Worm (Caenorhabditis elegans) whole organism, L4/young adult: Measurements from ENCODE around the gene nlp-70.

ENCODE experiments used
- dao-5 ChIP-seq: sonication (generic microtip); optimal IDR thresholded peaks from 2 replicates; lab custom pipeline; 2016; ENCODE audit warnings: missing genotype, missing genetic modification characterization, moderate library complexity, missing compliant biosample characterization
- him-1 ChIP-seq: sonication (generic microtip); optimal IDR thresholded peaks from 2 replicates; lab custom pipeline; 2016; ENCODE audit warnings: missing genotype, missing genetic modification reagents, missing genetic modification characterization, missing compliant biosample characterization

DNA sequence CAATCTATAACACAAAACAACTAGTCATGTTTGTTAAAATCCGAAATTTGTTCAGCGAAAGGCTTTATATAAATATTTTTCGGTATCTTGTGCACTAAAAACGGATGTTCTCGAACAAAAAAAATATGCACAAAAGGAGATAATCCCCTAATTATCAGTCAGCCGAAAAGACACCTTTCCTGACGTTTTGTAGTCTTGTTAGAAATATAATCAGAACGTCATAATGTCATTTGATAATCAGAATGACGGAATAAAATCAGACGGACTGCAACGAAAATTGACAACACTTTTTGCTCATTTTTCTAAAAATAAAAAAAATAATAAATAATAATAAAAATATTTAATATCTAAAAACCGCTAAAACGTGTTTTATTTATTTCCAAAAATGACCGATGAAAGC is 11.2 kb upstream of the nlp-70 start:
- TF ChIP-seq dao-5 (tag; lab: Kevin White, UChicago): no peak
- TF ChIP-seq him-1: no peak
